Fruit fly (Drosophila melanogaster) whole organism, embryonic: ENCODE measurements around the gene Coa8.

ENCODE experiments used
- Ada2b ChIP-seq: fragments of 200-800 bp; sonication (Bioruptor generic); IDR thresholded peaks from 2 replicates; pipeline ENCODE4 v1.3.6; 2022; ENCODE audit warnings: missing biosample characterization, missing genetic modification characterization
- Atf6 ChIP-seq: fragments of 200-800 bp; sonication (Bioruptor generic); IDR thresholded peaks from 2 replicates; pipeline ENCODE4 v1.3.6; 2022; ENCODE audit warnings: missing biosample characterization, missing genetic modification characterization
- BtbVII ChIP-seq: fragments of 200-800 bp; sonication (Bioruptor generic); optimal IDR thresholded peaks from 3 replicates; lab custom pipeline; 2017; ENCODE audit warnings: missing biosample characterization, mild to moderate bottlenecking, missing genetic modification characterization
- CG10979 ChIP-seq: fragments of 200-800 bp; sonication (Bioruptor generic); optimal IDR thresholded peaks from 2 replicates; lab custom pipeline; 2018; ENCODE audit warnings: missing biosample characterization, mild to moderate bottlenecking, missing genetic modification characterization, moderate library complexity
- CG12659 ChIP-seq: fragments of 200-800 bp; sonication (Bioruptor generic); optimal IDR thresholded peaks from 3 replicates; lab custom pipeline; 2017; ENCODE audit warnings: mild to moderate bottlenecking, missing biosample characterization, missing genetic modification reagents, missing genetic modification characterization
- CG18619 ChIP-seq: fragments of 200-800 bp; sonication (Bioruptor generic); optimal IDR thresholded peaks from 3 replicates; lab custom pipeline; 2017; ENCODE audit warnings: missing biosample characterization, mild to moderate bottlenecking, missing genetic modification characterization
- CG30431 ChIP-seq: fragments of 200-800 bp; sonication (Bioruptor generic); optimal IDR thresholded peaks from 2 replicates; lab custom pipeline; 2017; ENCODE audit warnings: missing biosample characterization, missing genetic modification characterization
- CG34376 ChIP-seq: fragments of 200-800 bp; sonication (Bioruptor generic); optimal IDR thresholded peaks from 2 replicates; lab custom pipeline; 2018; ENCODE audit warnings: missing biosample characterization, mild to moderate bottlenecking, missing genetic modification characterization
- CG4404 ChIP-seq: fragments of 200-800 bp; sonication (Bioruptor generic); IDR thresholded peaks from 2 replicates; pipeline ENCODE4 v1.3.6; 2022; ENCODE audit warnings: missing biosample characterization, missing genetic modification characterization
- CG4707 ChIP-seq: fragments of 200-800 bp; sonication (Bioruptor generic); optimal IDR thresholded peaks from 2 replicates; lab custom pipeline; 2018; ENCODE audit warnings: missing biosample characterization, mild to moderate bottlenecking, missing genetic modification characterization, moderate library complexity
- CG6813 ChIP-seq: fragments of 200-800 bp; sonication (Bioruptor generic); optimal IDR thresholded peaks from 2 replicates; lab custom pipeline; 2017; ENCODE audit warnings: missing biosample characterization, missing genetic modification characterization, mild to moderate bottlenecking, moderate library complexity, missing genetic modification reagents
- CG8281 ChIP-seq: fragments of 200-800 bp; sonication (Bioruptor generic); optimal IDR thresholded peaks from 2 replicates; lab custom pipeline; 2018; ENCODE audit warnings: missing biosample characterization, mild to moderate bottlenecking, missing genetic modification characterization, moderate library complexity
- CG8765 ChIP-seq: fragments of 200-800 bp; sonication (Bioruptor generic); IDR thresholded peaks from 2 replicates; pipeline ENCODE4 v1.3.6; 2022; ENCODE audit warnings: missing biosample characterization, missing genetic modification characterization
- CG9215 ChIP-seq: fragments of 200-800 bp; sonication (Bioruptor generic); IDR thresholded peaks from 2 replicates; pipeline ENCODE4 v1.3.6; 2022; ENCODE audit warnings: missing biosample characterization, missing genetic modification characterization
- CG9727 ChIP-seq: fragments of 200-800 bp; sonication (Bioruptor generic); optimal IDR thresholded peaks from 3 replicates; lab custom pipeline; 2017; ENCODE audit warnings: missing biosample characterization, mild to moderate bottlenecking, missing genetic modification characterization
- Camta ChIP-seq: fragments of 200-800 bp; sonication (Bioruptor generic); optimal IDR thresholded peaks from 2 replicates; lab custom pipeline; 2016; ENCODE audit warnings: missing biosample characterization, missing genetic modification characterization
- Chrac-16 ChIP-seq: fragments of 200-800 bp; sonication (Bioruptor generic); optimal IDR thresholded peaks from 3 replicates; lab custom pipeline; 2016; ENCODE audit warnings: missing biosample characterization, missing genetic modification characterization
- CoRest ChIP-seq: fragments of 200-800 bp; sonication (Bioruptor generic); optimal IDR thresholded peaks from 3 replicates; lab custom pipeline; 2018; ENCODE audit warnings: missing biosample characterization, mild to moderate bottlenecking, missing genetic modification characterization, moderate library complexity
- Dbx ChIP-seq: fragments of 200-800 bp; sonication (Bioruptor generic); IDR thresholded peaks from 3 replicates; pipeline ENCODE4 v1.3.6; 2022; ENCODE audit warnings: missing biosample characterization, missing genetic modification characterization
- E2f2 ChIP-seq: fragments of 200-800 bp; sonication (Bioruptor generic); IDR thresholded peaks from 2 replicates; pipeline ENCODE4 v1.3.6; 2022; ENCODE audit warnings: missing biosample characterization, missing genetic modification characterization
- HLH54F ChIP-seq: fragments of 200-800 bp; sonication (Bioruptor generic); optimal IDR thresholded peaks from 3 replicates; lab custom pipeline; 2016; ENCODE audit warnings: missing biosample characterization, missing genetic modification characterization
- Hand ChIP-seq: fragments of 200-800 bp; sonication (Bioruptor generic); optimal IDR thresholded peaks from 2 replicates; lab custom pipeline; 2017; ENCODE audit warnings: mild to moderate bottlenecking, missing biosample characterization, missing genetic modification reagents, missing genetic modification characterization
- MTF-1 ChIP-seq: fragments of 200-800 bp; sonication (Bioruptor generic); optimal IDR thresholded peaks from 2 replicates; lab custom pipeline; 2018; ENCODE audit warnings: missing biosample characterization, mild to moderate bottlenecking, missing genetic modification characterization, borderline replicate concordance
- Mad ChIP-seq: fragments of 200-800 bp; sonication (Bioruptor generic); optimal IDR thresholded peaks from 2 replicates; lab custom pipeline; 2016; ENCODE audit warnings: missing biosample characterization, missing genetic modification characterization
- Meics ChIP-seq: fragments of 200-800 bp; sonication (Bioruptor generic); optimal IDR thresholded peaks from 2 replicates; lab custom pipeline; 2017; ENCODE audit warnings: missing biosample characterization, mild to moderate bottlenecking, missing genetic modification characterization
- PHDP ChIP-seq: fragments of 200-800 bp; sonication (Bioruptor generic); optimal IDR thresholded peaks from 3 replicates; lab custom pipeline; 2018; ENCODE audit warnings: missing biosample characterization, mild to moderate bottlenecking, missing genetic modification characterization, moderate library complexity
- Poxn ChIP-seq: fragments of 200-800 bp; sonication (Bioruptor generic); IDR thresholded peaks from 2 replicates; pipeline ENCODE4 v1.3.6; 2022; ENCODE audit warnings: missing biosample characterization, missing genetic modification characterization
- Sry-δ ChIP-seq: fragments of 200-800 bp; sonication (Bioruptor generic); optimal IDR thresholded peaks from 2 replicates; lab custom pipeline; 2016; ENCODE audit warnings: missing biosample characterization, missing genetic modification characterization
- Taf1 ChIP-seq: fragments of 200-800 bp; sonication (Bioruptor generic); IDR thresholded peaks from 2 replicates; pipeline ENCODE4 v1.3.6; 2022; ENCODE audit warnings: missing biosample characterization, missing genetic modification characterization
- Vsx1 ChIP-seq: fragments of 200-800 bp; sonication (Bioruptor generic); optimal IDR thresholded peaks from 2 replicates; lab custom pipeline; 2017; ENCODE audit warnings: missing biosample characterization, mild to moderate bottlenecking, missing genetic modification characterization, missing genetic modification reagents
- aop ChIP-seq: fragments of 200-800 bp; sonication (Bioruptor generic); IDR thresholded peaks from 2 replicates; pipeline ENCODE4 v1.3.6; 2022; ENCODE audit warnings: missing biosample characterization, missing genetic modification characterization
- bbx ChIP-seq: fragments of 200-800 bp; sonication (Bioruptor generic); IDR thresholded peaks from 2 replicates; pipeline ENCODE4 v1.3.6; 2022; ENCODE audit warnings: missing biosample characterization, missing genetic modification characterization; ENCODE audit not compliant: partially characterized antibody
- bowl ChIP-seq: fragments of 200-800 bp; sonication (Bioruptor generic); IDR thresholded peaks from 2 replicates; pipeline ENCODE4 v1.3.6; 2022; ENCODE audit warnings: missing biosample characterization, missing genetic modification characterization
- bsh ChIP-seq, 2 experiments: fragments of 200-800 bp; sonication (Bioruptor generic); optimal IDR thresholded peaks; 2 replicates each; lab custom pipeline; 2017 to 2018; ENCODE audit warnings: mild to moderate bottlenecking in 2 of 2, missing biosample characterization in 2 of 2, missing genetic modification characterization in 2 of 2, moderate library complexity in 1 of 2
- chinmo ChIP-seq: fragments of 200-800 bp; sonication (Bioruptor generic); IDR thresholded peaks from 4 replicates; pipeline ENCODE4 v1.3.6; 2022; ENCODE audit warnings: missing biosample characterization, missing genetic modification characterization; ENCODE audit not compliant: partially characterized antibody
- ewg ChIP-seq: fragments of 200-800 bp; sonication (Bioruptor generic); optimal IDR thresholded peaks from 3 replicates; lab custom pipeline; 2017; ENCODE audit warnings: mild to moderate bottlenecking, missing biosample characterization, missing genetic modification reagents, missing genetic modification characterization
- fd3F ChIP-seq: fragments of 200-800 bp; sonication (Bioruptor generic); optimal IDR thresholded peaks from 2 replicates; lab custom pipeline; 2018; ENCODE audit warnings: missing biosample characterization, mild to moderate bottlenecking, missing genetic modification characterization, moderate library complexity
- gem ChIP-seq: fragments of 200-800 bp; sonication (Bioruptor generic); optimal IDR thresholded peaks from 2 replicates; lab custom pipeline; 2019; ENCODE audit warnings: missing biosample characterization, mild to moderate bottlenecking, missing genetic modification characterization, moderate library complexity
- grn ChIP-seq: fragments of 200-800 bp; sonication (Bioruptor generic); optimal IDR thresholded peaks from 3 replicates; lab custom pipeline; 2017; ENCODE audit warnings: missing biosample characterization, missing genetic modification characterization
- jing ChIP-seq: fragments of 200-800 bp; sonication (Bioruptor generic); optimal IDR thresholded peaks from 2 replicates; lab custom pipeline; 2018; ENCODE audit warnings: missing biosample characterization, mild to moderate bottlenecking, missing genetic modification characterization
- kah ChIP-seq: fragments of 200-800 bp; sonication (Bioruptor generic); optimal IDR thresholded peaks from 2 replicates; lab custom pipeline; 2018; ENCODE audit warnings: missing biosample characterization, mild to moderate bottlenecking, missing genetic modification characterization
- lov ChIP-seq, 2 experiments: fragments of 200-800 bp in 1 of 2; fragments of >200 bp in 1 of 2; sonication (Bioruptor generic) in 1 of 2; IDR thresholded peaks in 1 of 2; optimal IDR thresholded peaks in 1 of 2; 2 replicates in 1 of 2; 3 replicates in 1 of 2; pipeline versions ENCODE4 v1.3.6 to Lab custom; 2017 to 2022; ENCODE audit warnings: missing biosample characterization in 1 of 2, missing genetic modification characterization in 1 of 2
- maf-S ChIP-seq: fragments of 200-800 bp; sonication (Bioruptor generic); optimal IDR thresholded peaks from 2 replicates; lab custom pipeline; 2016; ENCODE audit warnings: missing biosample characterization, missing genetic modification characterization
- sim ChIP-seq: fragments of 200-800 bp; sonication (Bioruptor generic); IDR thresholded peaks from 2 replicates; pipeline ENCODE4 v1.3.6; 2022; ENCODE audit warnings: missing biosample characterization, missing genetic modification characterization
- sima ChIP-seq: fragments of 200-800 bp; sonication (Bioruptor generic); optimal IDR thresholded peaks from 2 replicates; lab custom pipeline; 2016; ENCODE audit warnings: missing biosample characterization, missing genetic modification characterization
- slou ChIP-seq: fragments of 200-800 bp; sonication (Bioruptor generic); optimal IDR thresholded peaks from 3 replicates; lab custom pipeline; 2016; ENCODE audit warnings: missing biosample characterization, missing genetic modification characterization
- slp2 ChIP-seq: fragments of 200-800 bp; sonication (Bioruptor generic); optimal IDR thresholded peaks from 2 replicates; lab custom pipeline; 2016; ENCODE audit warnings: missing biosample characterization, missing genetic modification characterization
- trem ChIP-seq: fragments of 200-800 bp; optimal IDR thresholded peaks from 3 replicates; lab custom pipeline; 2019; ENCODE audit warnings: missing biosample characterization, mild to moderate bottlenecking, missing genetic modification characterization, moderate library complexity
- tup ChIP-seq: fragments of 200-800 bp; sonication (Bioruptor generic); optimal IDR thresholded peaks from 2 replicates; lab custom pipeline; 2016; ENCODE audit warnings: missing biosample characterization, mild to moderate bottlenecking, missing genetic modification characterization, moderate library complexity

Gene Coa8

dm6 chrX:1879606-1880110, 424 bp upstream of the Coa8 start, which contains the start of gene CG14818 (continued):
- TF ChIP-seq Vsx1 (no peak), jing (no peak), grn (GFP tag; lab: Kevin White, UChicago) (no peak), Mad (GFP tag; lab: Kevin White, UChicago) (peak; percentile 53), CoRest (tag; lab: Kevin White, UChicago) (peak; percentile 66), CG18619 (GFP tag; lab: Kevin White, UChicago) (peak; percentile 49), CG6813 (GFP tag; lab: Kevin White, UChicago) (peak; percentile 8), CG10979 (tag; lab: Kevin White, UChicago) (peak; percentile 37), HLH54F (GFP tag; lab: Kevin White, UChicago) (peak; percentile 44), Poxn (no peak), slp2 (GFP tag; lab: Kevin White, UChicago) (peak; percentile 68), Ada2b (GFP tag; lab: Robert Waterston, UW) (peak; percentile 60), aop (GFP tag; lab: Robert Waterston, UW) (no peak), CG34376 (GFP tag; lab: Kevin White, UChicago) (peak; percentile 30), fd3F (GFP tag; lab: Kevin White, UChicago) (peak; percentile 48), CG12659 (GFP tag; lab: Kevin White, UChicago) (peak; percentile 49), Camta (GFP tag; lab: Kevin White, UChicago) (peak; percentile 64), sima (GFP tag; lab: Kevin White, UChicago) (no peak), slou (no peak), Atf6 (GFP tag; lab: Robert Waterston, UW) (peak; percentile 59; the same call in 1 of the 2 replicates), MTF-1 (GFP tag; lab: Kevin White, UChicago) (no peak), chinmo (GFP tag; lab: Robert Waterston, UW) (peak; percentile 71; the same call in 1 of the 4 replicates), Sry-δ (GFP tag; lab: Kevin White, UChicago) (peak; percentile 88), CG9215 (GFP tag; lab: Robert Waterston, UW) (peak; percentile 65), CG4707 (GFP tag; lab: Kevin White, UChicago) (peak; percentile 30), bowl (GFP tag; lab: Robert Waterston, UW) (peak; percentile 38; the same call in 1 of the 2 replicates), tup (no peak), PHDP (tag; lab: Kevin White, UChicago) (peak; percentile 51), CG30431 (GFP tag; lab: Kevin White, UChicago) (peak; percentile 12), Meics (GFP tag; lab: Kevin White, UChicago) (peak; percentile 52), trem (tag; lab: Kevin White, UChicago) (no peak), kah (GFP tag; lab: Kevin White, UChicago) (no peak), bbx (GFP tag; lab: Robert Waterston, UW) (peak; percentile 74), lov (optimal IDR thresholded peaks at IDR 0.05; lab: Kevin White, UChicago) (no peak), lov (GFP tag; IDR thresholded peaks at IDR 0.05; lab: Robert Waterston, UW) (no peak), Dbx (peak; percentile 72), gem (tag; lab: Kevin White, UChicago) (peak; percentile 68), BtbVII (peak; percentile 25), Hand (GFP tag; lab: Kevin White, UChicago) (peak; percentile 48), CG4404 (GFP tag; lab: Robert Waterston, UW) (peak; percentile 69), CG9727 (GFP tag; lab: Kevin White, UChicago) (peak; percentile 54), CG8281 (tag; lab: Kevin White, UChicago) (no peak), CG8765 (GFP tag; lab: Robert Waterston, UW) (peak; percentile 56), ewg (GFP tag; lab: Kevin White, UChicago) (peak; percentile 2), E2f2 (GFP tag; lab: Robert Waterston, UW) (peak; percentile 29), Taf1 (GFP tag; lab: Robert Waterston, UW) (no peak), maf-S (GFP tag; lab: Kevin White, UChicago) (peak; percentile 59), sim (GFP tag; lab: Robert Waterston, UW) (no peak), Chrac-16 (GFP tag; lab: Kevin White, UChicago) (peak; percentile 53), bsh (GFP tag; optimal IDR thresholded peaks at IDR 0.05; lab: Kevin White, UChicago) (peak in 1 of 2 experiments; percentile 62)
